Fruit fly (Drosophila melanogaster) whole organism, wandering third instar larva: ENCODE measurements around the gene CG33689.

Experiments
- Abd-B ChIP-seq: fragments of >200 bp; optimal IDR thresholded peaks from 2 replicates; lab custom pipeline; 2017; ENCODE audit warnings: missing biosample characterization, missing genetic modification characterization
- CG32264 ChIP-seq: fragments of 200-800 bp; sonication (Bioruptor generic); optimal IDR thresholded peaks from 2 replicates; lab custom pipeline; 2016; ENCODE audit warnings: missing biosample characterization, missing genetic modification characterization
- CG9705 ChIP-seq: fragments of 200-800 bp; sonication (Bioruptor generic); optimal IDR thresholded peaks from 2 replicates; lab custom pipeline; 2018; ENCODE audit warnings: missing biosample characterization, mild to moderate bottlenecking, missing genetic modification characterization
- Dfd ChIP-seq: fragments of >200 bp; optimal IDR thresholded peaks from 2 replicates; lab custom pipeline; 2017; ENCODE audit warnings: missing biosample characterization, missing genetic modification characterization
- Dif ChIP-seq: fragments of 200-275, 200-300 bp; sonication (Bioruptor generic); optimal IDR thresholded peaks from 2 replicates; lab custom pipeline; 2018; ENCODE audit warnings: missing biosample characterization, missing genetic modification characterization; ENCODE audit not compliant: partially characterized antibody
- GATAd ChIP-seq: sonication (Bioruptor generic); optimal IDR thresholded peaks from 2 replicates; lab custom pipeline; 2016; ENCODE audit warnings: missing biosample characterization, missing genetic modification characterization
- HLH106 ChIP-seq: fragments of 200-800 bp; optimal IDR thresholded peaks from 3 replicates; lab custom pipeline; 2019; ENCODE audit warnings: missing biosample characterization, mild to moderate bottlenecking, missing genetic modification characterization, moderate library complexity
- Hnf4 ChIP-seq: fragments of 200-800 bp; sonication (Bioruptor generic); optimal IDR thresholded peaks from 2 replicates; lab custom pipeline; 2016; ENCODE audit warnings: missing biosample characterization, mild to moderate bottlenecking, missing genetic modification characterization
- Hr78 ChIP-seq: fragments of >200 bp; optimal IDR thresholded peaks from 2 replicates; lab custom pipeline; 2017; ENCODE audit warnings: missing biosample characterization, missing genetic modification characterization
- Hr83 ChIP-seq: fragments of 200-300 bp; sonication (Bioruptor generic); optimal IDR thresholded peaks from 2 replicates; lab custom pipeline; 2016; ENCODE audit warnings: missing biosample characterization, mild to moderate bottlenecking, missing genetic modification characterization, moderate library complexity; ENCODE audit not compliant: poor library complexity, severe bottlenecking
- Jra ChIP-seq: sonication (Bioruptor generic); optimal IDR thresholded peaks from 2 replicates; lab custom pipeline; 2016; ENCODE audit warnings: missing biosample characterization, missing genetic modification characterization
- Mio ChIP-seq: sonication (Bioruptor generic); optimal IDR thresholded peaks from 2 replicates; lab custom pipeline; 2016; ENCODE audit warnings: missing biosample characterization, missing genetic modification characterization
- Myc ChIP-seq: fragments of >200 bp; optimal IDR thresholded peaks from 2 replicates; lab custom pipeline; 2017
- N ChIP-seq: fragments of >200 bp; optimal IDR thresholded peaks from 2 replicates; lab custom pipeline; 2018; ENCODE audit warnings: missing biosample characterization, missing external identifiers, missing genetic modification characterization
- OdsH ChIP-seq: fragments of 200-800 bp; sonication (Bioruptor generic); optimal IDR thresholded peaks from 2 replicates; lab custom pipeline; 2016; ENCODE audit warnings: missing biosample characterization, mild to moderate bottlenecking, missing genetic modification characterization
- Rel ChIP-seq, 2 experiments: fragments of 200-800 bp; sonication (Bioruptor generic) in 1 of 2; optimal IDR thresholded peaks; 2 replicates in 1 of 2; 3 replicates in 1 of 2; lab custom pipeline; 2016 to 2019; ENCODE audit warnings: mild to moderate bottlenecking in 2 of 2, missing biosample characterization in 2 of 2, missing genetic modification characterization in 2 of 2, moderate library complexity in 1 of 2
- Sp1 ChIP-seq: fragments of 200-800 bp; sonication (Bioruptor generic); optimal IDR thresholded peaks from 3 replicates; lab custom pipeline; 2019; ENCODE audit warnings: missing biosample characterization, mild to moderate bottlenecking, missing genetic modification characterization, moderate library complexity
- Vsx2 ChIP-seq: fragments of 200-300, 225-300 bp; sonication (Bioruptor generic); optimal IDR thresholded peaks from 2 replicates; lab custom pipeline; 2018; ENCODE audit warnings: missing biosample characterization, missing genetic modification characterization; ENCODE audit not compliant: partially characterized antibody
- br ChIP-seq: fragments of 200-800 bp; sonication (Bioruptor generic); optimal IDR thresholded peaks from 2 replicates; lab custom pipeline; 2016; ENCODE audit warnings: missing biosample characterization, missing genetic modification characterization
- brk ChIP-seq: fragments of 200-800 bp; sonication (Bioruptor generic); optimal IDR thresholded peaks from 2 replicates; lab custom pipeline; 2016; ENCODE audit warnings: missing biosample characterization, mild to moderate bottlenecking, missing genetic modification characterization
- dl ChIP-seq, 2 experiments: fragments of 175-275, 200-275 bp in 1 of 2; fragments of 200-275 bp in 1 of 2; sonication (Bioruptor generic); optimal IDR thresholded peaks; lab custom pipeline; 2018; ENCODE audit warnings: mild to moderate bottlenecking in 2 of 2, missing biosample characterization in 2 of 2, missing genetic modification characterization in 2 of 2, moderate library complexity in 2 of 2; ENCODE audit not compliant: partially characterized antibody in 2 of 2, insufficient read depth in 1 of 2
- dmrt93B ChIP-seq: fragments of 200-800 bp; sonication (Bioruptor generic); optimal IDR thresholded peaks from 2 replicates; lab custom pipeline; 2018; ENCODE audit warnings: missing biosample characterization, mild to moderate bottlenecking, missing genetic modification characterization
- ey ChIP-seq: fragments of 200-800 bp; sonication (Bioruptor generic); optimal IDR thresholded peaks from 2 replicates; lab custom pipeline; 2016; ENCODE audit warnings: missing biosample characterization, missing genetic modification characterization
- foxo ChIP-seq, 2 experiments: fragments of 200-800 bp; sonication (Bioruptor generic); optimal IDR thresholded peaks; 2 replicates in 1 of 2; 3 replicates in 1 of 2; lab custom pipeline; 2016 to 2017; ENCODE audit warnings: missing biosample characterization in 2 of 2, missing genetic modification characterization in 2 of 2
- fru ChIP-seq: fragments of 200-800 bp; sonication (Bioruptor generic); optimal IDR thresholded peaks from 3 replicates; lab custom pipeline; 2016; ENCODE audit warnings: missing biosample characterization, mild to moderate bottlenecking, missing genetic modification characterization
- lola ChIP-seq: fragments of >200 bp; optimal IDR thresholded peaks from 2 replicates; lab custom pipeline; 2017; ENCODE audit warnings: missing biosample characterization, missing genetic modification characterization
- pan ChIP-seq: fragments of >200 bp; optimal IDR thresholded peaks from 2 replicates; lab custom pipeline; 2017
- rgr ChIP-seq: fragments of 200-800 bp; sonication (Bioruptor generic); optimal IDR thresholded peaks from 3 replicates; lab custom pipeline; 2016; ENCODE audit warnings: missing biosample characterization, mild to moderate bottlenecking, missing genetic modification characterization
- sage ChIP-seq: fragments of 200-800 bp; sonication (Bioruptor generic); optimal IDR thresholded peaks from 2 replicates; lab custom pipeline; 2016; ENCODE audit warnings: missing biosample characterization, mild to moderate bottlenecking, missing genetic modification characterization
- sv ChIP-seq: fragments of 200-800 bp; sonication (Bioruptor generic); optimal IDR thresholded peaks from 3 replicates; lab custom pipeline; 2016; ENCODE audit warnings: missing biosample characterization, missing genetic modification characterization
- tai ChIP-seq: sonication (Bioruptor generic); optimal IDR thresholded peaks from 2 replicates; lab custom pipeline; 2016; ENCODE audit warnings: missing biosample characterization, missing genetic modification characterization
- usp ChIP-seq: fragments of >200 bp; optimal IDR thresholded peaks from 2 replicates; lab custom pipeline; 2017; ENCODE audit warnings: missing biosample characterization, missing genetic modification characterization
- woc ChIP-seq: sonication (Bioruptor generic); optimal IDR thresholded peaks from 2 replicates; lab custom pipeline; 2016; ENCODE audit warnings: missing biosample characterization, mild to moderate bottlenecking, missing genetic modification characterization

CG33689 gene

DNA sequence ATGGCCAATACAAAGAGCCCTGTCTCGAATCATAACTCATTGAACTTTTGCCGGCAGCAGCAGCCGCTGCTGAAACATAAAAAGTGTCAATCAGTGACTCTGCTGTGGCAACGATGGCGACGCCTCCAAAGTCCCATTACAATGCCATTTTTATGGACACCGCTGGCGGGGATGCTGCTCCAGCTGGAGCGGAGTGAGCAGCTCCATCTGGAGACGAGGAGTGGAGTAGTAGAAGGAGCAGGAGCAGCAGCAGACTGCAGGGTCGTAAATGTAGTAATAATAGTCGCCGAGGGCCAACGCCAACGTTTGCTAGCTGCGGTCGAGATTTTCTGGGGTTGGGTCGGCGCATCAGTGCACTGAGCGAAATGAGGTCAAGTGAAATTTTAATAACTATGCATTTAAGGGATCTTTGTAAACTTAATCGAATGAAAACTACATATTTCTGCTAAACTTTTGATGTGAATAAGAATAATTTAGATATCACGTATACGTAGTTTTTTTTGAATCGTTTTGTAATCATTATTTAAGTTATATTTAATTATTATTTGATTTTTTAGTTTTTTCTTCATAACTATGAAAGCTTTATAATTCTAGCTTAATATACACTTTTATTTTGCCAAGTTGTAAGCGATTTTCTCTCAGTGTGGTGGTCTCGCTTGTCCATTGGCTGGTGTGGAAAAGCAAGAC is 31.4 kb upstream of the CG33689 start:
- TF ChIP-seq Hnf4 (GFP tag; lab: Kevin White, UChicago) = no peak
- no peak for TF ChIP-seq Rel (GFP tag; optimal IDR thresholded peaks at IDR 0.05; lab: Kevin White, UChicago)
- TF ChIP-seq Rel (tag; optimal IDR thresholded peaks at IDR 0.05; lab: Kevin White, UChicago) = no peak
- TF ChIP-seq Dfd (GFP tag; lab: Kevin White, UChicago) = no peak
- TF ChIP-seq dmrt93B = no peak
- no peak for TF ChIP-seq dl (GFP tag; optimal IDR thresholded peaks at IDR 0.05; lab: Kevin White, UChicago; ENCODE audit: insufficient read depth in 1 of 2, partially characterized antibody in 2 of 2)
- TF ChIP-seq Dif (GFP tag; lab: Kevin White, UChicago) = no peak
- TF ChIP-seq Jra (GFP tag; lab: Kevin White, UChicago) = no peak
- no peak for TF ChIP-seq sage (GFP tag; lab: Kevin White, UChicago)
- TF ChIP-seq Sp1 (GFP tag; lab: Kevin White, UChicago) = no peak
- no peak for TF ChIP-seq ey (GFP tag; lab: Kevin White, UChicago)
- TF ChIP-seq lola (GFP tag; lab: Kevin White, UChicago) = no peak
- no peak for TF ChIP-seq N
- no peak for TF ChIP-seq HLH106 (tag; lab: Kevin White, UChicago)
- no peak for TF ChIP-seq GATAd
- TF ChIP-seq brk (GFP tag; lab: Kevin White, UChicago) = no peak

DNA sequence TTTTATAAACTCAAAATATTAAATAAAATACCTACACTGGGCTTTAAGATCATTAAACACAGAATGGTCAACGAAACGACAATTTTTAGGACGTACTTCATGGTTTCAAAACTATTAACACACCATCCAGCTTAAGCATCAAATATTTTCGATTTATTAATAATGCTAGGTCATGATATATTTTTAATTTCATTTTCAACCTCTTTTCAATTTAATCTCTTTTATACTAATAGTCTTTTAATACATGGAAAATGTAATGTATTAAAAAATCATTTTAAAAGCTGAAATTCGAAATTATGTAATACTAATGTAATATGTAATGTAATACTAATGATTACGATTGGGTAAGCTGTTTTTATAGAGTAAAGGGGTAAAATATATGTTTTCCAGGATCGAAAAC is 30.0 kb upstream of the CG33689 start, which contains the start of gene CG33796:
Gene CG33796 (minus strand): TSS at position 101 of the 400 bp plus-strand sequence.
- TF ChIP-seq dmrt93B (no peak), OdsH (GFP tag; lab: Kevin White, UChicago) (no peak), CG32264 (GFP tag; lab: Kevin White, UChicago) (no peak), Rel (GFP tag; optimal IDR thresholded peaks at IDR 0.05; lab: Kevin White, UChicago) (no peak), Rel (tag; optimal IDR thresholded peaks at IDR 0.05; lab: Kevin White, UChicago) (no peak), Abd-B (GFP tag; lab: Kevin White, UChicago) (no peak), Hnf4 (GFP tag; lab: Kevin White, UChicago) (no peak), sv (GFP tag; lab: Kevin White, UChicago) (no peak), Dfd (GFP tag; lab: Kevin White, UChicago) (no peak), foxo (GFP tag; optimal IDR thresholded peaks at IDR 0.05; lab: Kevin White, UChicago) (no peak), sage (GFP tag; lab: Kevin White, UChicago) (no peak), tai (GFP tag; lab: Kevin White, UChicago) (no peak), usp (GFP tag; lab: Kevin White, UChicago) (no peak), Vsx2 (GFP tag; lab: Kevin White, UChicago) (no peak), brk (GFP tag; lab: Kevin White, UChicago) (no peak), dl (GFP tag; optimal IDR thresholded peaks at IDR 0.05; lab: Kevin White, UChicago; ENCODE audit: insufficient read depth in 1 of 2, partially characterized antibody in 2 of 2) (no peak), Myc (no peak)

DNA sequence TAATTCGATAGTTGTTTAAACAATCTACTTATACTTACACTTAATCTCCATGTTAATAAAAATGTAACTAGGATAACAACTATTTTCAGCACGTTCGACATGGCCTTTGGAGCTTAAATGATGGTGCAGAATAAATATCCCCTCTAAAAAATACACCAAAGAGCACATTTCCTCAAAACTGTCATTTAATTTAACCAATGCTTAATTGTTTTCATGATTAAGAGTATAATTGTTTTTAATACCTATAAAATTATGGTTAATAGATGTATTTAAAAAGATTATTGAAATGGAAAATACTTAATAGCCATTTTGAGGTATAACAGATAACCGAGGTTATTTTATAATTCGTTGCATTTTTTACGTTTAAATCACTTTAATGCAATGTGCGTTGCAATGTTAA is 28.7 kb upstream of the CG33689 start, which contains the start of gene CG33795:
Gene CG33795 (minus strand): TSS at position 101 of the 400 bp plus-strand sequence.
- no peak for TF ChIP-seq br
- TF ChIP-seq Rel (GFP tag; optimal IDR thresholded peaks at IDR 0.05; lab: Kevin White, UChicago) = no peak
- TF ChIP-seq Rel (tag; optimal IDR thresholded peaks at IDR 0.05; lab: Kevin White, UChicago) = no peak
- no peak for TF ChIP-seq CG9705 (GFP tag; lab: Kevin White, UChicago)
- TF ChIP-seq Hr83 (GFP tag; lab: Kevin White, UChicago) = no peak
- no peak for TF ChIP-seq HLH106 (tag; lab: Kevin White, UChicago)
- no peak for TF ChIP-seq OdsH (GFP tag; lab: Kevin White, UChicago)
- no peak for TF ChIP-seq fru (GFP tag; lab: Kevin White, UChicago)
- TF ChIP-seq rgr (GFP tag; lab: Kevin White, UChicago) = no peak
- no peak for TF ChIP-seq Mio
- no peak for TF ChIP-seq pan (lab: Kevin White, UChicago)
- no peak for TF ChIP-seq brk (GFP tag; lab: Kevin White, UChicago)
- TF ChIP-seq sv (GFP tag; lab: Kevin White, UChicago) = no peak

DNA sequence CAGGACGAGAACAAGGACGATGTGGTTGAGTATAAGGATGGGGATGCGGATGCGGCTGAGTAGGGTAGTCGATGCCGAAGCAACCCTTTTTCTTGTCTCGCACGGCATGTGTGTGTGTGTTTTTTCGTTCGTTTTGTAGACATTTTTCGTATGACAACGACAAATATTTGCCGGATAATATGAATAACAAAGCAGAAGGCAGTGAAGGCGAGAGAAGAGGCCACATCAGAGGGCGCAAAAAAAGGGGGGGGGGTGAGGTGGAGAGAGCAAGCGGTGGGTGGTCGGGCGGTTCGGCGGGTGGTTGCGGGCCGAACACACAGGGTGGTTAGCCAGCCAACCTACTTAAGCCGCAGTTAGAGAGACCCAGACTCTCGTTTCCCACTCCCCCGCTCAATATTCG is 27.6 kb upstream of the CG33689 start:
- no peak for TF ChIP-seq N
- no peak for TF ChIP-seq dmrt93B
- TF ChIP-seq Vsx2 (GFP tag; lab: Kevin White, UChicago) = no peak
- TF ChIP-seq Abd-B (GFP tag; lab: Kevin White, UChicago) = no peak
- no peak for TF ChIP-seq ey (GFP tag; lab: Kevin White, UChicago)
- no peak for TF ChIP-seq fru (GFP tag; lab: Kevin White, UChicago)
- TF ChIP-seq brk (GFP tag; lab: Kevin White, UChicago) = no peak
- no peak for TF ChIP-seq br
- TF ChIP-seq HLH106 (tag; lab: Kevin White, UChicago) = no peak
- TF ChIP-seq CG32264 (GFP tag; lab: Kevin White, UChicago) = no peak
- no peak for TF ChIP-seq woc
- no peak for TF ChIP-seq Hr78
